Fruit fly (Drosophila melanogaster): ENCODE measurements around the gene pn.

pn gene

DNA sequence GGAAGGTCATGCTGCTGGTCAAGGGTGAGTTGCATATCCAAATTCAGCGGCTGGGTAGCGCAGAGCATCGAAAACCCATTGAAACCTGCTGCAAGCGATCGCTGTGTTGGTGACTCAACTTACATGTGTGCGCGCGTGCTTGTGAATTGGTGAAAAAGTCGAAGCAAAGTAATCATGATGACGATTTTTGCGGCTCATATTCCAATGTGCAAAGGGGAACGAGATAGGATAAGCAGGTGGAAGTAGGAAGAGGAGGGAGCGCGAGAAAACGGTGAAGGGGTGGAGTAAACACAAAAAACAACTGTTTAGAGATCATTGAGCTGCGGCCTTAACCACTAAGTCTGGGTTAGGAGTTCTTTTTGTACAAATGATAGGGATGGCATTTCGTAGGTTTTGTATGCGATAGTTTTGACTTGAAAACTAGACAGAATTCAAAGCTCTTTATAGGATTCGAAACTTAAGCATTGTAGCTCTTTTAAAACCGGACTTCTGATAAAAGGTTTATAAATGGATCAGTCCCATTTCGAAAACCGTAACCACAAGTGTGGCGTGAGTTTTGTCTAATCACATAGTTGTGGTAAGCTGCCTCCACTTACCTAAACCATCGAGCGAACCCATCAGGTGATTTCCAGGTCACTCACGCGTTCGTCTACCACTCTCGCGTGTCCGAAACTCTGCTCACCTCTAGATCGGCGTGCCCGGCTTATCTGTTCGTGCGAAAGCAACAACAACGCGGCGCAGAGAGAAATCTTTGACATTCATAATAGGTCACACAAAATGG, 35.1 kb upstream of the pn start (continued):
- peak; percentile 5 for TF ChIP-seq fkh (GFP tag; optimal IDR thresholded peaks at IDR 0.05)
- TF ChIP-seq topi (GFP tag; optimal IDR thresholded peaks at IDR 0.05): peak; percentile 67
- TF ChIP-seq Hr38 (GFP tag; optimal IDR thresholded peaks at IDR 0.05): no peak
- TF ChIP-seq Eip78C (GFP tag): peak; percentile 89
- TF ChIP-seq lz (GFP tag; optimal IDR thresholded peaks at IDR 0.05): peak; percentile 73
- peak; percentile 10 for TF ChIP-seq CG6276 (GFP tag; optimal IDR thresholded peaks at IDR 0.05)
- no peak for TF ChIP-seq Blimp-1 (GFP tag; optimal IDR thresholded peaks at IDR 0.05)
- TF ChIP-seq CG6163 (GFP tag; IDR thresholded peaks at IDR 0.05): no peak
- TF ChIP-seq CG6808 (GFP tag; optimal IDR thresholded peaks at IDR 0.05): peak; percentile 32
- TF ChIP-seq Ets21C (GFP tag; optimal IDR thresholded peaks at IDR 0.05): peak; percentile 65

DNA sequence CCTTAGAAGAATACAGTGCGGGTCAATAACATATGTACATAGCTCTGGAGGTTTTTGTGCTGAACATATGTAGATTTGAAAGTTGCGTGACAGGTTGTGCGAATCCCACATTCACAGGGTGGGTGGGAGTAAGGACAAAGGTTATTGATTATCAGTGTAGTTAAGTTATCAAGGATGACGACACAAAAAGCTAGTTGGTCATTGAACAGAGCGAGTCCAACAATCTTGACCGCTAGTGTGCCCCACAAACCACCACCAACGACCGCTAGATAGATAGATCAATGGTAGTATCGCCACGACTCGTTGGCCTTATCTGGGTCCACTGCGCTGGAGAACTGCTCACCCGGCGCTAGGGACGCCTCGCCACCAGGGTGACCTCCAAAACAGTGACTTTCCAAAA, 34.4 kb upstream of the pn start:
- TF ChIP-seq CG15336 (GFP tag; IDR thresholded peaks at IDR 0.05): no peak; the same call in 1 of the 2 replicates
- peak; percentile 28; the same call in 2 of the 3 replicates for TF ChIP-seq CG8119 (GFP tag; IDR thresholded peaks at IDR 0.05)
- TF ChIP-seq CG6163 (GFP tag; IDR thresholded peaks at IDR 0.05): peak; percentile 36; the same call in 1 of the 3 replicates
- TF ChIP-seq Lpt (GFP tag; optimal IDR thresholded peaks at IDR 0.05): peak; percentile 6
- no peak for TF ChIP-seq esn (GFP tag; optimal IDR thresholded peaks at IDR 0.05)
- TF ChIP-seq Ets96B (tag; optimal IDR thresholded peaks at IDR 0.05): no peak
- no peak for TF ChIP-seq vri (GFP tag; optimal IDR thresholded peaks at IDR 0.05)
- peak; percentile 69 for TF ChIP-seq eg (GFP tag; IDR thresholded peaks at IDR 0.05)
- TF ChIP-seq CG3919 (GFP tag; optimal IDR thresholded peaks at IDR 0.05): no peak
- TF ChIP-seq Smox (GFP tag; optimal IDR thresholded peaks at IDR 0.05): no peak
- peak; percentile 0 for TF ChIP-seq CG32006 (GFP tag; optimal IDR thresholded peaks at IDR 0.05)
- TF ChIP-seq net (GFP tag; optimal IDR thresholded peaks at IDR 0.05): no peak
- no peak for TF ChIP-seq Hr38 (GFP tag; optimal IDR thresholded peaks at IDR 0.05)
- TF ChIP-seq fd85E (GFP tag; optimal IDR thresholded peaks at IDR 0.05): no peak
- TF ChIP-seq Eip78C (GFP tag): peak; percentile 24
- TF ChIP-seq CG10631 (GFP tag; optimal IDR thresholded peaks at IDR 0.05): no peak
- no peak for TF ChIP-seq CG1621 (tag; optimal IDR thresholded peaks at IDR 0.05)
- no peak for TF ChIP-seq Hr4 (GFP tag; optimal IDR thresholded peaks at IDR 0.05)

dm6 chrX:2147475-2147874, 33.5 kb upstream of the pn start:
- TF ChIP-seq CG34406 (GFP tag; optimal IDR thresholded peaks at IDR 0.05) (no peak), net (GFP tag; optimal IDR thresholded peaks at IDR 0.05) (no peak), svp (GFP tag) (peak; percentile 96)

- TF ChIP-seq OdsH (GFP tag; optimal IDR thresholded peaks at IDR 0.05) (no peak), svp (GFP tag) (peak; percentile 25)
These were observed 32.3 kb upstream of the pn start for dm6 chrX:2148671-2149070.

DNA sequence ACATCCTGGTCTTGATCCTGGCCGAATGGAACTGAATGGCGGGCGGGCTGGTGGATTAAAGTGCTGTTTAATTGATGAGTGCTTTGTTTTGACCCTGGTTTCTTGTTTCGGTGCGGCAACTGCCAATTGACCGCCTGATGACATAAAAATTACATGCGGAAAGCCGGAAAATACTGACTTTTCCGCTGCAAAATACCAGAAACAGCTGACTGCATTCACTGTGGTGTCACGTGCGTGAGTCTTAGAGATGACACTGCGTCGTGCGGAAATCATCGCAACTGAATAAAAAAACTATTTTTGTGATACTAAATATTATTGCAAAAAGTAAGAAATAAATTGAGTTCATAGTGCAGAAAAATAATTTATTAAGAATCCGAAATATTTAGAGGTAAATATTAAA, 31.5 kb upstream of the pn start, which contains the start of gene bcn92:
bcn92 (minus strand) TSS at position 170 of the 400 bp plus-strand sequence.
- peak; percentile 47 for TF ChIP-seq CG31627 (GFP tag; optimal IDR thresholded peaks at IDR 0.05)
- TF ChIP-seq CG9139 (GFP tag; optimal IDR thresholded peaks at IDR 0.05): no peak
- TF ChIP-seq Smox (GFP tag; optimal IDR thresholded peaks at IDR 0.05): peak; percentile 50
- TF ChIP-seq CG7368 (GFP tag; optimal IDR thresholded peaks at IDR 0.05): no peak
- TF ChIP-seq CG3919 (GFP tag; optimal IDR thresholded peaks at IDR 0.05): peak; percentile 17
- TF ChIP-seq topi (GFP tag; optimal IDR thresholded peaks at IDR 0.05): peak; percentile 38
- peak; percentile 4 for TF ChIP-seq CG1621 (tag; optimal IDR thresholded peaks at IDR 0.05)
- TF ChIP-seq Hr39 (GFP tag; optimal IDR thresholded peaks at IDR 0.05): peak; percentile 44
- no peak for TF ChIP-seq CG32006 (GFP tag; optimal IDR thresholded peaks at IDR 0.05)
- TF ChIP-seq esn (GFP tag; optimal IDR thresholded peaks at IDR 0.05): peak; percentile 59
- TF ChIP-seq OdsH (GFP tag; optimal IDR thresholded peaks at IDR 0.05): peak; percentile 20
- TF ChIP-seq Gug (GFP tag; IDR thresholded peaks at IDR 0.05): no peak
- TF ChIP-seq Hr4 (GFP tag; optimal IDR thresholded peaks at IDR 0.05): peak; percentile 7
- TF ChIP-seq achi (GFP tag; optimal IDR thresholded peaks at IDR 0.05): peak; percentile 31
- TF ChIP-seq Ets21C (GFP tag; optimal IDR thresholded peaks at IDR 0.05): peak; percentile 13
- no peak for TF ChIP-seq dsx (GFP tag; optimal IDR thresholded peaks at IDR 0.05; ENCODE audit: poor library complexity, severe bottlenecking)
- peak; percentile 61 for TF ChIP-seq svp (GFP tag)
- TF ChIP-seq Met (GFP tag; optimal IDR thresholded peaks at IDR 0.05): peak; percentile 36
- peak; percentile 70 for TF ChIP-seq Eip78C (GFP tag)
- peak; percentile 44 for TF ChIP-seq lz (GFP tag; optimal IDR thresholded peaks at IDR 0.05)
- TF ChIP-seq Ets96B (tag; optimal IDR thresholded peaks at IDR 0.05): no peak
- peak; percentile 62 for TF ChIP-seq vri (GFP tag; optimal IDR thresholded peaks at IDR 0.05)
- peak; percentile 7 for TF ChIP-seq acj6 (GFP tag; optimal IDR thresholded peaks at IDR 0.05)
- peak; percentile 41 for TF ChIP-seq Sox14 (GFP tag; optimal IDR thresholded peaks at IDR 0.05)
- TF ChIP-seq cyc (GFP tag; optimal IDR thresholded peaks at IDR 0.05): peak; percentile 42
- peak; percentile 1 for TF ChIP-seq Eip75B (GFP tag; optimal IDR thresholded peaks at IDR 0.05)
- peak; percentile 15; the same call in 1 of the 3 replicates for TF ChIP-seq CG6163 (GFP tag; IDR thresholded peaks at IDR 0.05)

All from whole organism, prepupa.